Fruit fly (Drosophila melanogaster) whole organism, embryonic: Measurements from ENCODE around the gene CG9926.

Experiments
- ATbp ChIP-seq: fragments of 200-800 bp; sonication (Bioruptor generic); optimal IDR thresholded peaks from 2 replicates; lab custom pipeline; 2017; ENCODE audit warnings: missing biosample characterization, mild to moderate bottlenecking, missing genetic modification characterization, missing genetic modification reagents
- Antp ChIP-seq: fragments of 200-800 bp; sonication (Bioruptor generic); optimal IDR thresholded peaks from 3 replicates; lab custom pipeline; 2016; ENCODE audit warnings: missing biosample characterization, missing genetic modification characterization
- Asciz ChIP-seq: fragments of 200-800 bp; sonication (Bioruptor generic); optimal IDR thresholded peaks from 2 replicates; lab custom pipeline; 2017; ENCODE audit warnings: missing biosample characterization, mild to moderate bottlenecking, missing genetic modification characterization, missing genetic modification reagents
- BEAF-32 ChIP-seq: fragments of 200-800 bp; sonication (Bioruptor generic); optimal IDR thresholded peaks from 3 replicates; lab custom pipeline; 2017; ENCODE audit warnings: missing biosample characterization, missing genetic modification characterization, mild to moderate bottlenecking, moderate library complexity, missing genetic modification reagents
- Bteb2 ChIP-seq: fragments of 200-800 bp; sonication (Bioruptor generic); optimal IDR thresholded peaks from 2 replicates; lab custom pipeline; 2016; ENCODE audit warnings: missing biosample characterization, missing genetic modification characterization
- CG12391 ChIP-seq: fragments of 200-800 bp; sonication (Bioruptor generic); optimal IDR thresholded peaks from 3 replicates; lab custom pipeline; 2018; ENCODE audit warnings: missing biosample characterization, mild to moderate bottlenecking, missing genetic modification characterization, moderate library complexity
- CG13287 ChIP-seq: fragments of 200-800 bp; sonication (Bioruptor generic); IDR thresholded peaks from 2 replicates; pipeline ENCODE4 v1.3.6; 2022; ENCODE audit warnings: missing biosample characterization, missing genetic modification characterization; ENCODE audit not compliant: partially characterized antibody
- CG14050 ChIP-seq: fragments of 200-800 bp; sonication (Bioruptor generic); IDR thresholded peaks from 3 replicates; pipeline ENCODE4 v1.3.6; 2022; ENCODE audit warnings: missing biosample characterization, missing genetic modification characterization
- CG16779 ChIP-seq: fragments of 200-800 bp; sonication (Bioruptor generic); IDR thresholded peaks from 2 replicates; pipeline ENCODE4 v1.3.6; 2022; ENCODE audit warnings: missing biosample characterization, missing genetic modification characterization
- CG17385 ChIP-seq: fragments of 200-800 bp; sonication (Bioruptor generic); optimal IDR thresholded peaks from 3 replicates; lab custom pipeline; 2018; ENCODE audit warnings: missing biosample characterization, mild to moderate bottlenecking, missing genetic modification characterization
- CG17802 ChIP-seq: fragments of 200-800 bp; sonication (Bioruptor generic); optimal IDR thresholded peaks from 2 replicates; lab custom pipeline; 2018; ENCODE audit warnings: missing biosample characterization, mild to moderate bottlenecking, missing genetic modification characterization, moderate library complexity
- CG2202 ChIP-seq: fragments of 200-800 bp; sonication (Bioruptor generic); optimal IDR thresholded peaks from 2 replicates; lab custom pipeline; 2018; ENCODE audit warnings: missing biosample characterization, mild to moderate bottlenecking, missing genetic modification characterization
- CG2712 ChIP-seq: fragments of 200-800 bp; optimal IDR thresholded peaks from 3 replicates; lab custom pipeline; 2019; ENCODE audit warnings: missing biosample characterization, mild to moderate bottlenecking, missing genetic modification characterization, moderate library complexity
- CG33557 ChIP-seq: fragments of 200-800 bp; sonication (Bioruptor generic); optimal IDR thresholded peaks from 2 replicates; lab custom pipeline; 2019; ENCODE audit warnings: missing biosample characterization, mild to moderate bottlenecking, missing genetic modification characterization, moderate library complexity
- CG4707 ChIP-seq: fragments of 200-800 bp; sonication (Bioruptor generic); optimal IDR thresholded peaks from 2 replicates; lab custom pipeline; 2018; ENCODE audit warnings: missing biosample characterization, mild to moderate bottlenecking, missing genetic modification characterization, moderate library complexity
- CG4820 ChIP-seq: fragments of 200-800 bp; sonication (Bioruptor generic); optimal IDR thresholded peaks from 3 replicates; lab custom pipeline; 2016; ENCODE audit warnings: missing biosample characterization, missing genetic modification characterization
- CG5245 ChIP-seq: fragments of 200-800 bp; sonication (Bioruptor generic); optimal IDR thresholded peaks from 3 replicates; lab custom pipeline; 2016; ENCODE audit warnings: missing biosample characterization, missing genetic modification characterization
- CG5953 ChIP-seq: fragments of 200-800 bp; sonication (Bioruptor generic); IDR thresholded peaks from 2 replicates; pipeline ENCODE4 v1.3.6; 2022; ENCODE audit warnings: missing biosample characterization, missing genetic modification characterization
- CG7271 ChIP-seq: fragments of 200-800 bp; sonication (Bioruptor generic); optimal IDR thresholded peaks from 2 replicates; lab custom pipeline; 2018; ENCODE audit warnings: missing biosample characterization, mild to moderate bottlenecking, missing genetic modification characterization, moderate library complexity
- CG8359 ChIP-seq: fragments of 200-800 bp; sonication (Bioruptor generic); optimal IDR thresholded peaks from 2 replicates; lab custom pipeline; 2017; ENCODE audit warnings: missing biosample characterization, mild to moderate bottlenecking, missing genetic modification characterization, borderline replicate concordance
- CkIIα-i1 ChIP-seq: fragments of 200-800 bp; sonication (Bioruptor generic); IDR thresholded peaks from 2 replicates; pipeline ENCODE4 v1.3.6; 2022; ENCODE audit warnings: missing biosample characterization, missing genetic modification characterization
- D19A ChIP-seq: fragments of 200-800 bp; optimal IDR thresholded peaks from 3 replicates; lab custom pipeline; 2019; ENCODE audit warnings: missing biosample characterization, mild to moderate bottlenecking, missing genetic modification characterization, moderate library complexity
- Ets65A ChIP-seq: fragments of 200-800 bp; sonication (Bioruptor generic); peaks from one replicate; lab custom pipeline; 2016; ENCODE audit warnings: missing biosample characterization, missing genetic modification characterization
- Nf-YA ChIP-seq: fragments of 200-800 bp; sonication (Bioruptor generic); IDR thresholded peaks from 2 replicates; pipeline ENCODE4 v1.3.6; 2022; ENCODE audit warnings: missing biosample characterization, missing genetic modification characterization
- Oli ChIP-seq: fragments of 200-800 bp; sonication (Bioruptor generic); optimal IDR thresholded peaks from 2 replicates; lab custom pipeline; 2018; ENCODE audit warnings: missing biosample characterization, mild to moderate bottlenecking, missing genetic modification characterization, moderate library complexity
- Ravus ChIP-seq: fragments of 200-800 bp; sonication (Bioruptor generic); IDR thresholded peaks from 2 replicates; pipeline ENCODE4 v1.3.6; 2022; ENCODE audit warnings: missing biosample characterization, missing genetic modification characterization
- Sox100B ChIP-seq: fragments of 200-800 bp; sonication (Bioruptor generic); optimal IDR thresholded peaks from 3 replicates; lab custom pipeline; 2018; ENCODE audit warnings: missing biosample characterization, mild to moderate bottlenecking, missing genetic modification characterization
- Sox102F ChIP-seq: fragments of 200-800 bp; sonication (Bioruptor generic); optimal IDR thresholded peaks from 2 replicates; lab custom pipeline; 2018; ENCODE audit warnings: missing biosample characterization, mild to moderate bottlenecking, missing genetic modification characterization, moderate library complexity
- ash1 ChIP-seq: fragments of 200-800 bp; sonication (Bioruptor generic); optimal IDR thresholded peaks from 2 replicates; lab custom pipeline; 2018; ENCODE audit warnings: missing biosample characterization, mild to moderate bottlenecking, missing genetic modification characterization
- az2 ChIP-seq: fragments of 200-800 bp; sonication (Bioruptor generic); optimal IDR thresholded peaks from 3 replicates; lab custom pipeline; 2016; ENCODE audit warnings: missing biosample characterization, missing genetic modification characterization
- bigmax ChIP-seq: fragments of 200-800 bp; sonication (Bioruptor generic); optimal IDR thresholded peaks from 2 replicates; lab custom pipeline; 2018; ENCODE audit warnings: missing biosample characterization, mild to moderate bottlenecking, missing genetic modification characterization
- bsh ChIP-seq, 2 experiments: fragments of 200-800 bp; sonication (Bioruptor generic); optimal IDR thresholded peaks; 2 replicates each; lab custom pipeline; 2017 to 2018; ENCODE audit warnings: mild to moderate bottlenecking in 2 of 2, missing biosample characterization in 2 of 2, missing genetic modification characterization in 2 of 2, moderate library complexity in 1 of 2
- crp ChIP-seq, 2 experiments: fragments of 200-800 bp; sonication (Bioruptor generic); optimal IDR thresholded peaks; 2 replicates in 1 of 2; 3 replicates in 1 of 2; lab custom pipeline; 2017; ENCODE audit warnings: missing biosample characterization in 2 of 2, missing genetic modification characterization in 2 of 2, mild to moderate bottlenecking in 1 of 2, moderate library complexity in 1 of 2
- dimm ChIP-seq: fragments of 200-800 bp; sonication (Bioruptor generic); IDR thresholded peaks from 2 replicates; pipeline ENCODE4 v1.3.6; 2022; ENCODE audit warnings: missing biosample characterization, missing genetic modification characterization
- dm ChIP-seq: fragments of 200-800 bp; sonication (Bioruptor generic); optimal IDR thresholded peaks from 3 replicates; lab custom pipeline; 2016; ENCODE audit warnings: missing biosample characterization, missing genetic modification characterization
- dmrt99B ChIP-seq: fragments of 200-800 bp; sonication (Bioruptor generic); optimal IDR thresholded peaks from 2 replicates; lab custom pipeline; 2018; ENCODE audit warnings: missing biosample characterization, mild to moderate bottlenecking, missing genetic modification characterization, moderate library complexity
- emc ChIP-seq: fragments of 200-800 bp; sonication (Bioruptor generic); optimal IDR thresholded peaks from 2 replicates; lab custom pipeline; 2016; ENCODE audit warnings: missing biosample characterization, missing genetic modification characterization
- eve ChIP-seq, 2 experiments: fragments of >200 bp; optimal IDR thresholded peaks; 2 replicates each; lab custom pipeline; 2017; ENCODE audit warnings: missing biosample characterization in 2 of 2, missing genetic modification characterization in 2 of 2
- grau ChIP-seq: fragments of 200-800 bp; optimal IDR thresholded peaks from 3 replicates; lab custom pipeline; 2019; ENCODE audit warnings: missing biosample characterization, mild to moderate bottlenecking, missing genetic modification characterization, moderate library complexity
- inv ChIP-seq: fragments of 200-800 bp; sonication (Bioruptor generic); IDR thresholded peaks from 2 replicates; pipeline ENCODE4 v1.3.6; 2022; ENCODE audit warnings: missing biosample characterization, missing genetic modification characterization; ENCODE audit not compliant: partially characterized antibody
- jigr1 ChIP-seq: fragments of 200-800 bp; sonication (Bioruptor generic); IDR thresholded peaks from 3 replicates; pipeline ENCODE4 v1.3.6; 2022; ENCODE audit warnings: missing biosample characterization, missing genetic modification characterization
- mirr ChIP-seq: fragments of 200-800 bp; sonication (Bioruptor generic); optimal IDR thresholded peaks from 3 replicates; lab custom pipeline; 2018; ENCODE audit warnings: missing biosample characterization, mild to moderate bottlenecking, missing genetic modification characterization
- phol ChIP-seq: fragments of 200-800 bp; sonication (Bioruptor generic); optimal IDR thresholded peaks from 3 replicates; lab custom pipeline; 2018; ENCODE audit warnings: missing biosample characterization, mild to moderate bottlenecking, missing genetic modification characterization, moderate library complexity
- schlank ChIP-seq: fragments of 200-800 bp; sonication (Bioruptor generic); optimal IDR thresholded peaks from 2 replicates; lab custom pipeline; 2018; ENCODE audit warnings: missing biosample characterization, mild to moderate bottlenecking, missing genetic modification characterization
- sens ChIP-seq: fragments of 200-800 bp; sonication (Bioruptor generic); peaks from one replicate; lab custom pipeline; 2016; ENCODE audit warnings: missing biosample characterization, missing genetic modification characterization
- sima ChIP-seq: fragments of 200-800 bp; sonication (Bioruptor generic); optimal IDR thresholded peaks from 2 replicates; lab custom pipeline; 2016; ENCODE audit warnings: missing biosample characterization, missing genetic modification characterization
- slbo ChIP-seq: fragments of 200-800 bp; sonication (Bioruptor generic); IDR thresholded peaks from 2 replicates; pipeline ENCODE4 v1.3.6; 2022; ENCODE audit warnings: missing biosample characterization, missing genetic modification characterization
- stwl ChIP-seq: fragments of 200-800 bp; sonication (Bioruptor generic); optimal IDR thresholded peaks from 3 replicates; lab custom pipeline; 2018; ENCODE audit warnings: missing biosample characterization, mild to moderate bottlenecking, missing genetic modification characterization, moderate library complexity
- tgo ChIP-seq: fragments of 200-800 bp; sonication (Bioruptor generic); IDR thresholded peaks from 3 replicates; pipeline ENCODE4 v1.3.6; 2022; ENCODE audit warnings: missing biosample characterization, missing genetic modification characterization
- tll ChIP-seq, 2 experiments: fragments of 200-800 bp in 1 of 2; fragments of >200 bp in 1 of 2; sonication (Bioruptor generic) in 1 of 2; optimal IDR thresholded peaks; 2 replicates each; lab custom pipeline; 2017 to 2019; ENCODE audit warnings: missing biosample characterization in 2 of 2, missing genetic modification characterization in 2 of 2, mild to moderate bottlenecking in 1 of 2, moderate library complexity in 1 of 2
- zfh2 ChIP-seq: fragments of 200-800 bp; sonication (Bioruptor generic); optimal IDR thresholded peaks from 2 replicates; lab custom pipeline; 2016; ENCODE audit warnings: missing biosample characterization, missing genetic modification characterization

Gene CG9926

DNA sequence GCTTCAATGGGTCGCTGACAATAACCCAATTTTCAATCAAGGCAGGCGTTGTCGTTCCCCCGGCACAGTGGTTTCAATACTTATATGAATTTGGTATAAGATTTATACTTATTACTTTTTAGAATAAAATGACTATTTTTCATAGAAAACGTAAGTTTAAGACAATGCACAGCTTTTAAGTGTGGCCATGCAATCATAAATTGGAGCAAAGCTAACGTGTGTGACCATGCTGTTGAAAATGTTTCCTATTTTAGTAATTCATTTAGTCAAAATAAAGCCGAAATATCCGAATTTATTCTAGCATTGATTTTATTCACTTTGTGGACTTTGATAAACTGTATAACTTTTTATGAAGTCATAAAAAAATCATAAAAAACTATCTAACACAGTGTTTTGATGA, 35.7 kb upstream of the CG9926 start:
- no peak for TF ChIP-seq sima (GFP tag; lab: Kevin White, UChicago)
- peak; percentile 14 for TF ChIP-seq CG12391 (tag; lab: Kevin White, UChicago)
- TF ChIP-seq dimm (GFP tag; lab: Robert Waterston, UW): no peak
- no peak for TF ChIP-seq CG8359 (GFP tag; lab: Kevin White, UChicago)
- TF ChIP-seq grau (tag; lab: Kevin White, UChicago): peak; percentile 3
- TF ChIP-seq emc (GFP tag; lab: Kevin White, UChicago): no peak
- TF ChIP-seq CG2712: peak; percentile 20
- TF ChIP-seq mirr (GFP tag; lab: Kevin White, UChicago): no peak
- no peak for TF ChIP-seq CG17802
- TF ChIP-seq schlank (tag; lab: Kevin White, UChicago): no peak
- TF ChIP-seq slbo (GFP tag; lab: Robert Waterston, UW): no peak
- TF ChIP-seq CG17385 (GFP tag; lab: Kevin White, UChicago): peak; percentile 13
- TF ChIP-seq Ets65A (GFP tag; lab: Kevin White, UChicago): no peak
- no peak for TF ChIP-seq zfh2 (GFP tag; lab: Kevin White, UChicago)
- no peak for TF ChIP-seq CG2202 (tag; lab: Kevin White, UChicago)
- no peak for TF ChIP-seq Bteb2 (GFP tag; lab: Kevin White, UChicago)
- peak; percentile 53 for TF ChIP-seq phol (tag; lab: Kevin White, UChicago)
- TF ChIP-seq CG13287: no peak
- no peak for TF ChIP-seq bsh (GFP tag; optimal IDR thresholded peaks at IDR 0.05; lab: Kevin White, UChicago)
- peak; percentile 47 for TF ChIP-seq dmrt99B
- no peak for TF ChIP-seq Ravus (GFP tag; lab: Robert Waterston, UW)
- TF ChIP-seq CkIIα-i1 (GFP tag; lab: Robert Waterston, UW): no peak
- TF ChIP-seq CG16779 (GFP tag; lab: Robert Waterston, UW): no peak
- TF ChIP-seq tgo: no peak
- peak; percentile 47 for TF ChIP-seq Sox100B (GFP tag; lab: Kevin White, UChicago)
- TF ChIP-seq Oli (tag; lab: Kevin White, UChicago): peak; percentile 56
- no peak for TF ChIP-seq bigmax (GFP tag; lab: Kevin White, UChicago)
- TF ChIP-seq inv (GFP tag; lab: Robert Waterston, UW): no peak
- TF ChIP-seq CG7271 (tag; lab: Kevin White, UChicago): no peak
- no peak for TF ChIP-seq CG14050 (GFP tag; lab: Robert Waterston, UW)
- TF ChIP-seq CG4707 (GFP tag; lab: Kevin White, UChicago): no peak
- TF ChIP-seq jigr1 (GFP tag; lab: Robert Waterston, UW): no peak
- no peak for TF ChIP-seq Nf-YA (GFP tag; lab: Robert Waterston, UW)
- peak; percentile 26 for TF ChIP-seq D19A (tag; lab: Kevin White, UChicago)
- TF ChIP-seq sens (GFP tag; lab: Kevin White, UChicago): peak; percentile 83
- no peak for TF ChIP-seq tll (GFP tag; optimal IDR thresholded peaks at IDR 0.05; lab: Kevin White, UChicago)
- peak; percentile 51 for TF ChIP-seq stwl (tag; lab: Kevin White, UChicago)
- TF ChIP-seq CG5953 (GFP tag; lab: Robert Waterston, UW): no peak
- TF ChIP-seq BEAF-32 (GFP tag; lab: Kevin White, UChicago): no peak
- TF ChIP-seq dm (GFP tag; lab: Kevin White, UChicago): no peak
- TF ChIP-seq CG4820 (GFP tag; lab: Kevin White, UChicago): no peak
- no peak for TF ChIP-seq CG5245 (GFP tag; lab: Kevin White, UChicago)
- TF ChIP-seq eve (GFP tag; optimal IDR thresholded peaks at IDR 0.05; lab: Kevin White, UChicago): peak in 1 of 2 experiments; percentile 74
- TF ChIP-seq crp (GFP tag; optimal IDR thresholded peaks at IDR 0.05; lab: Kevin White, UChicago): no peak
- peak; percentile 9 for TF ChIP-seq ATbp (GFP tag; lab: Kevin White, UChicago)
- peak; percentile 54 for TF ChIP-seq Sox102F (GFP tag; lab: Kevin White, UChicago)
- no peak for TF ChIP-seq Antp
- no peak for TF ChIP-seq ash1 (GFP tag; lab: Kevin White, UChicago)
- TF ChIP-seq Asciz: peak; percentile 8
- TF ChIP-seq CG33557: no peak
- TF ChIP-seq az2 (GFP tag; lab: Kevin White, UChicago): peak; percentile 15
